Fruit fly (Drosophila melanogaster) whole organism, embryonic: ENCODE results near the gene Ptpmeg2.

Experiments used
- ATbp ChIP-seq: fragments of 200-800 bp; sonication (Bioruptor generic); optimal IDR thresholded peaks from 2 replicates; lab custom pipeline; 2017; ENCODE audit warnings: missing biosample characterization, mild to moderate bottlenecking, missing genetic modification characterization, missing genetic modification reagents
- Atf6 ChIP-seq: fragments of 200-800 bp; sonication (Bioruptor generic); IDR thresholded peaks from 2 replicates; pipeline ENCODE4 v1.3.6; 2022; ENCODE audit warnings: missing biosample characterization, missing genetic modification characterization
- B-H2 ChIP-seq: fragments of 200-800 bp; sonication (Bioruptor generic); optimal IDR thresholded peaks from 2 replicates; lab custom pipeline; 2018; ENCODE audit warnings: missing biosample characterization, mild to moderate bottlenecking, missing genetic modification characterization
- CG10209 ChIP-seq: fragments of 200-800 bp; sonication (Bioruptor generic); optimal IDR thresholded peaks from 3 replicates; lab custom pipeline; 2017; ENCODE audit warnings: missing biosample characterization, mild to moderate bottlenecking, missing genetic modification characterization, missing genetic modification reagents
- CG10431 ChIP-seq: fragments of 200-800 bp; sonication (Bioruptor generic); optimal IDR thresholded peaks from 3 replicates; lab custom pipeline; 2018; ENCODE audit warnings: missing biosample characterization, mild to moderate bottlenecking, missing genetic modification characterization
- CG11085 ChIP-seq: fragments of 200-800 bp; sonication (Bioruptor generic); IDR thresholded peaks from 2 replicates; pipeline ENCODE4 v1.3.6; 2022; ENCODE audit warnings: missing biosample characterization, missing genetic modification characterization
- CG11504 ChIP-seq: fragments of 200-800 bp; sonication (Bioruptor generic); optimal IDR thresholded peaks from 3 replicates; lab custom pipeline; 2019; ENCODE audit warnings: missing biosample characterization, mild to moderate bottlenecking, missing genetic modification characterization, moderate library complexity
- CG11723 ChIP-seq: fragments of 200-800 bp; sonication (Bioruptor generic); optimal IDR thresholded peaks from 2 replicates; lab custom pipeline; 2017; ENCODE audit warnings: missing biosample characterization, mild to moderate bottlenecking, missing genetic modification characterization
- CG14441 ChIP-seq: fragments of 200-800 bp; sonication (Bioruptor generic); IDR thresholded peaks from 2 replicates; pipeline ENCODE4 v1.3.6; 2022; ENCODE audit warnings: missing biosample characterization, missing genetic modification characterization
- CG14860 ChIP-seq: fragments of 200-800 bp; sonication (Bioruptor generic); IDR thresholded peaks from 3 replicates; pipeline ENCODE4 v1.3.6; 2022; ENCODE audit warnings: missing biosample characterization, missing genetic modification characterization; ENCODE audit not compliant: partially characterized antibody
- CG1529 ChIP-seq: fragments of 200-800 bp; sonication (Bioruptor generic); optimal IDR thresholded peaks from 3 replicates; lab custom pipeline; 2018; ENCODE audit warnings: missing biosample characterization, missing genetic modification characterization
- CG17361 ChIP-seq: fragments of 200-800 bp; sonication (Bioruptor generic); IDR thresholded peaks from 3 replicates; pipeline ENCODE4 v1.3.6; 2022; ENCODE audit warnings: missing biosample characterization, missing genetic modification characterization
- CG3163 ChIP-seq: fragments of 200-800 bp; sonication (Bioruptor generic); optimal IDR thresholded peaks from 3 replicates; lab custom pipeline; 2016; ENCODE audit warnings: missing biosample characterization, missing genetic modification characterization
- CG34224 ChIP-seq: fragments of 200-800 bp; sonication (Bioruptor generic); IDR thresholded peaks from 3 replicates; pipeline ENCODE4 v1.3.6; 2022; ENCODE audit warnings: missing biosample characterization, missing genetic modification characterization; ENCODE audit not compliant: partially characterized antibody
- CG34422 ChIP-seq: fragments of 200-800 bp; sonication (Bioruptor generic); IDR thresholded peaks from 3 replicates; pipeline ENCODE4 v1.3.6; 2022; ENCODE audit warnings: missing biosample characterization, missing genetic modification characterization
- CG42726 ChIP-seq: fragments of 200-800 bp; sonication (Bioruptor generic); IDR thresholded peaks from 2 replicates; pipeline ENCODE4 v1.3.6; 2022; ENCODE audit warnings: missing biosample characterization, missing genetic modification characterization; ENCODE audit not compliant: partially characterized antibody
- CG43689 ChIP-seq: fragments of 200-800 bp; sonication (Bioruptor generic); IDR thresholded peaks from 2 replicates; pipeline ENCODE4 v1.3.6; 2022; ENCODE audit warnings: missing biosample characterization, missing genetic modification characterization
- CG4424 ChIP-seq: fragments of 200-800 bp; sonication (Bioruptor generic); optimal IDR thresholded peaks from 3 replicates; lab custom pipeline; 2016; ENCODE audit warnings: missing biosample characterization, missing genetic modification characterization
- CG5953 ChIP-seq: fragments of 200-800 bp; sonication (Bioruptor generic); IDR thresholded peaks from 2 replicates; pipeline ENCODE4 v1.3.6; 2022; ENCODE audit warnings: missing biosample characterization, missing genetic modification characterization
- CG6175 ChIP-seq: fragments of 200-800 bp; sonication (Bioruptor generic); IDR thresholded peaks from 3 replicates; pipeline ENCODE4 v1.3.6; 2022; ENCODE audit warnings: missing biosample characterization, missing genetic modification characterization
- CG9932 ChIP-seq: fragments of 200-800 bp; sonication (Bioruptor generic); IDR thresholded peaks from 2 replicates; pipeline ENCODE4 v1.3.6; 2022; ENCODE audit warnings: missing biosample characterization, missing genetic modification characterization
- Eip74EF ChIP-seq, 2 experiments: fragments of 200-800 bp in 1 of 2; fragments of >200 bp in 1 of 2; sonication (Bioruptor generic) in 1 of 2; optimal IDR thresholded peaks; 2 replicates each; lab custom pipeline; 2017 to 2019; ENCODE audit warnings: missing biosample characterization in 2 of 2, missing genetic modification characterization in 2 of 2, mild to moderate bottlenecking in 1 of 2, moderate library complexity in 1 of 2
- Gsc ChIP-seq: fragments of 200-800 bp; sonication (Bioruptor generic); IDR thresholded peaks from 2 replicates; pipeline ENCODE4 v1.3.6; 2022; ENCODE audit warnings: missing biosample characterization, missing genetic modification characterization
- HLH3B ChIP-seq: fragments of 200-800 bp; sonication (Bioruptor generic); IDR thresholded peaks from 2 replicates; pipeline ENCODE4 v1.3.6; 2022; ENCODE audit warnings: missing biosample characterization, missing genetic modification characterization
- Lhr ChIP-seq: fragments of 200-800 bp; sonication (Bioruptor generic); optimal IDR thresholded peaks from 3 replicates; lab custom pipeline; 2017; ENCODE audit warnings: mild to moderate bottlenecking, missing biosample characterization, missing genetic modification reagents, missing genetic modification characterization
- Oli ChIP-seq: fragments of 200-800 bp; sonication (Bioruptor generic); optimal IDR thresholded peaks from 2 replicates; lab custom pipeline; 2018; ENCODE audit warnings: missing biosample characterization, mild to moderate bottlenecking, missing genetic modification characterization, moderate library complexity
- Optix ChIP-seq: fragments of 200-800 bp; sonication (Bioruptor generic); IDR thresholded peaks from 3 replicates; pipeline ENCODE4 v1.3.6; 2022; ENCODE audit warnings: missing biosample characterization, missing genetic modification characterization
- Sox102F ChIP-seq: fragments of 200-800 bp; sonication (Bioruptor generic); optimal IDR thresholded peaks from 2 replicates; lab custom pipeline; 2018; ENCODE audit warnings: missing biosample characterization, mild to moderate bottlenecking, missing genetic modification characterization, moderate library complexity
- ab ChIP-seq: fragments of 200-800 bp; sonication (Bioruptor generic); optimal IDR thresholded peaks from 2 replicates; lab custom pipeline; 2016; ENCODE audit warnings: missing biosample characterization, missing genetic modification characterization
- ac ChIP-seq: fragments of 200-800 bp; sonication (Bioruptor generic); optimal IDR thresholded peaks from 3 replicates; lab custom pipeline; 2017; ENCODE audit warnings: missing biosample characterization, mild to moderate bottlenecking, missing genetic modification characterization
- bab2 ChIP-seq: fragments of 200-800 bp; sonication (Bioruptor generic); optimal IDR thresholded peaks from 2 replicates; lab custom pipeline; 2016; ENCODE audit warnings: missing biosample characterization, missing genetic modification characterization
- chn ChIP-seq: fragments of 200-800 bp; sonication (Bioruptor generic); optimal IDR thresholded peaks from 2 replicates; lab custom pipeline; 2016; ENCODE audit warnings: missing biosample characterization, missing genetic modification characterization
- ci ChIP-seq: fragments of 200-800 bp; sonication (Bioruptor generic); IDR thresholded peaks from 3 replicates; pipeline ENCODE4 v1.3.6; 2022; ENCODE audit warnings: missing biosample characterization, missing genetic modification characterization
- gsb ChIP-seq: fragments of 200-800 bp; sonication (Bioruptor generic); IDR thresholded peaks from 2 replicates; pipeline ENCODE4 v1.3.6; 2022; ENCODE audit warnings: missing biosample characterization, missing genetic modification characterization
- hbn ChIP-seq: fragments of 200-800 bp; sonication (Bioruptor generic); IDR thresholded peaks from 2 replicates; pipeline ENCODE4 v1.3.6; 2022; ENCODE audit warnings: missing biosample characterization, missing genetic modification characterization; ENCODE audit not compliant: partially characterized antibody
- hkb ChIP-seq, 2 experiments: fragments of 200-800 bp in 1 of 2; fragments of >200 bp in 1 of 2; sonication (Bioruptor generic) in 1 of 2; IDR thresholded peaks in 1 of 2; optimal IDR thresholded peaks in 1 of 2; 2 replicates each; pipeline versions ENCODE4 v1.3.6 to Lab custom; 2017 to 2022; ENCODE audit warnings: missing biosample characterization in 1 of 2, missing genetic modification characterization in 1 of 2
- insv ChIP-seq, 2 experiments: fragments of 200-800 bp; sonication (Bioruptor generic); optimal IDR thresholded peaks; 3 replicates each; lab custom pipeline; 2016 to 2018; ENCODE audit warnings: missing biosample characterization in 2 of 2, missing genetic modification characterization in 2 of 2
- ken ChIP-seq: fragments of 200-800 bp; sonication (Bioruptor generic); IDR thresholded peaks from 3 replicates; pipeline ENCODE4 v1.3.6; 2022; ENCODE audit warnings: missing biosample characterization, missing genetic modification characterization
- mld ChIP-seq: fragments of 200-800 bp; sonication (Bioruptor generic); IDR thresholded peaks from 3 replicates; pipeline ENCODE4 v1.3.6; 2022; ENCODE audit warnings: missing biosample characterization, missing genetic modification characterization; ENCODE audit not compliant: partially characterized antibody
- run ChIP-seq: fragments of 200-800 bp; sonication (Bioruptor generic); optimal IDR thresholded peaks from 3 replicates; lab custom pipeline; 2018; ENCODE audit warnings: missing biosample characterization, mild to moderate bottlenecking, missing genetic modification characterization
- sens-2 ChIP-seq: fragments of 200-800 bp; sonication (Bioruptor generic); IDR thresholded peaks from 2 replicates; pipeline ENCODE4 v1.3.6; 2022; ENCODE audit warnings: missing biosample characterization, missing genetic modification characterization
- sim ChIP-seq: fragments of 200-800 bp; sonication (Bioruptor generic); IDR thresholded peaks from 2 replicates; pipeline ENCODE4 v1.3.6; 2022; ENCODE audit warnings: missing biosample characterization, missing genetic modification characterization
- slou ChIP-seq: fragments of 200-800 bp; sonication (Bioruptor generic); optimal IDR thresholded peaks from 3 replicates; lab custom pipeline; 2016; ENCODE audit warnings: missing biosample characterization, missing genetic modification characterization
- sr ChIP-seq: fragments of 200-800 bp; sonication (Bioruptor generic); IDR thresholded peaks from 3 replicates; pipeline ENCODE4 v1.3.6; 2022; ENCODE audit warnings: missing biosample characterization, missing genetic modification characterization
- tll ChIP-seq, 2 experiments: fragments of 200-800 bp in 1 of 2; fragments of >200 bp in 1 of 2; sonication (Bioruptor generic) in 1 of 2; optimal IDR thresholded peaks; 2 replicates each; lab custom pipeline; 2017 to 2019; ENCODE audit warnings: missing biosample characterization in 2 of 2, missing genetic modification characterization in 2 of 2, mild to moderate bottlenecking in 1 of 2, moderate library complexity in 1 of 2
- unc-4 ChIP-seq: fragments of 200-800 bp; sonication (Bioruptor generic); IDR thresholded peaks from 2 replicates; pipeline ENCODE4 v1.3.6; 2022; ENCODE audit warnings: missing biosample characterization, missing genetic modification characterization; ENCODE audit not compliant: partially characterized antibody
- vfl ChIP-seq: fragments of 200-800 bp; sonication (Bioruptor generic); optimal IDR thresholded peaks from 2 replicates; lab custom pipeline; 2016; ENCODE audit warnings: missing biosample characterization, missing genetic modification characterization
- zen2 ChIP-seq: fragments of 200-800 bp; sonication (Bioruptor generic); IDR thresholded peaks from 3 replicates; pipeline ENCODE4 v1.3.6; 2022; ENCODE audit warnings: missing biosample characterization, missing genetic modification characterization; ENCODE audit not compliant: partially characterized antibody
- zfh2 ChIP-seq: fragments of 200-800 bp; sonication (Bioruptor generic); optimal IDR thresholded peaks from 2 replicates; lab custom pipeline; 2016; ENCODE audit warnings: missing biosample characterization, missing genetic modification characterization

Ptpmeg2 gene

dm6 chrX:9658865-9659339, at the start of gene Ptpmeg2 (continued):
- peak; percentile 95 for TF ChIP-seq unc-4 (GFP tag; lab: Robert Waterston, UW)
- no peak for TF ChIP-seq CG1529
- TF ChIP-seq ab (GFP tag; lab: Kevin White, UChicago), result no peak
- peak; percentile 51 for TF ChIP-seq ATbp
- TF ChIP-seq tll (GFP tag; optimal IDR thresholded peaks at IDR 0.05; lab: Kevin White, UChicago), result no peak
- no peak for TF ChIP-seq CG5953 (GFP tag; lab: Robert Waterston, UW)
- TF ChIP-seq CG42726, result peak; percentile 96
- peak; percentile 42 for TF ChIP-seq CG11723 (GFP tag; lab: Kevin White, UChicago)
- TF ChIP-seq sens-2 (GFP tag; lab: Robert Waterston, UW), result 0 out of 2 replicates have a peak, but pooled peaks have one; percentile 11
- no peak; the same call in 1 of the 3 replicates for TF ChIP-seq CG17361 (GFP tag; lab: Robert Waterston, UW)
- TF ChIP-seq CG10431 (GFP tag; lab: Kevin White, UChicago), result peak; percentile 49
- TF ChIP-seq B-H2, result peak; percentile 64
- peak; percentile 39 for TF ChIP-seq CG11085
- TF ChIP-seq mld, result peak; percentile 75; the same call in 2 of the 3 replicates
- peak; percentile 53 for TF ChIP-seq bab2 (GFP tag; lab: Kevin White, UChicago)
- TF ChIP-seq Sox102F (GFP tag; lab: Kevin White, UChicago), result peak; percentile 44
- peak; percentile 54; the same call in 1 of the 3 replicates for TF ChIP-seq CG34422 (GFP tag; lab: Robert Waterston, UW)
- peak; percentile 84 for TF ChIP-seq CG9932 (GFP tag; lab: Robert Waterston, UW)
- TF ChIP-seq insv (GFP tag; optimal IDR thresholded peaks at IDR 0.05; lab: Kevin White, UChicago), result peak in 1 of 2 experiments; percentile 57
- TF ChIP-seq CG6175, result no peak
- no peak for TF ChIP-seq sim
- peak; percentile 87 for TF ChIP-seq Lhr (GFP tag; lab: Kevin White, UChicago)
- no peak for TF ChIP-seq hkb (optimal IDR thresholded peaks at IDR 0.05; lab: Kevin White, UChicago)
- TF ChIP-seq hkb (GFP tag; IDR thresholded peaks at IDR 0.05; lab: Robert Waterston, UW), result peak; percentile 41; the same call in 1 of the 2 replicates
- peak; percentile 31 for TF ChIP-seq vfl
- TF ChIP-seq CG34224 (GFP tag; lab: Robert Waterston, UW), result peak; percentile 94
- TF ChIP-seq Atf6 (GFP tag; lab: Robert Waterston, UW), result 0 out of 2 replicates have a peak, but pooled peaks have one; percentile 34
- TF ChIP-seq CG4424, result peak; percentile 43
- peak; percentile 68 for TF ChIP-seq CG11504 (tag; lab: Kevin White, UChicago)
- TF ChIP-seq ken (GFP tag; lab: Robert Waterston, UW), result peak; percentile 52; the same call in 1 of the 3 replicates
- TF ChIP-seq chn, result peak; percentile 40
- peak; percentile 21 for TF ChIP-seq ac (GFP tag; lab: Kevin White, UChicago)
- peak; percentile 50 for TF ChIP-seq zfh2 (GFP tag; lab: Kevin White, UChicago)
- no peak for TF ChIP-seq sr
- no peak for TF ChIP-seq Gsc (GFP tag; lab: Robert Waterston, UW)
- TF ChIP-seq HLH3B (GFP tag; lab: Robert Waterston, UW), result peak; percentile 31; the same call in 1 of the 2 replicates
- peak; percentile 79 for TF ChIP-seq ci (GFP tag; lab: Robert Waterston, UW)
- TF ChIP-seq slou (GFP tag; lab: Kevin White, UChicago), result peak; percentile 33
- TF ChIP-seq Eip74EF (GFP tag; optimal IDR thresholded peaks at IDR 0.05; lab: Kevin White, UChicago), result peak in 1 of 2 experiments; percentile 36
- 0 out of 2 replicates have a peak, but pooled peaks have one; percentile 6 for TF ChIP-seq CG14441 (GFP tag; lab: Robert Waterston, UW)
- peak; percentile 93 for TF ChIP-seq hbn (GFP tag; lab: Robert Waterston, UW)
- TF ChIP-seq gsb (GFP tag; lab: Robert Waterston, UW), result no peak
- peak; percentile 52 for TF ChIP-seq CG3163 (GFP tag; lab: Kevin White, UChicago)
- no peak for TF ChIP-seq run
- TF ChIP-seq CG10209 (GFP tag; lab: Kevin White, UChicago), result peak; percentile 64
- peak; percentile 19 for TF ChIP-seq Oli (tag; lab: Kevin White, UChicago)
- peak; percentile 63; the same call in 2 of the 3 replicates for TF ChIP-seq Optix (GFP tag; lab: Robert Waterston, UW)
- peak; percentile 93 for TF ChIP-seq zen2 (GFP tag; lab: Robert Waterston, UW)
- no peak for TF ChIP-seq CG43689 (GFP tag; lab: Robert Waterston, UW)
- TF ChIP-seq CG14860 (GFP tag; lab: Robert Waterston, UW), result peak; percentile 81
